Fruit fly (Drosophila melanogaster) whole organism, embryonic: ENCODE results near the gene HipHop.

Experiments
- ATbp ChIP-seq: fragments of 200-800 bp; sonication (Bioruptor generic); optimal IDR thresholded peaks from 2 replicates; lab custom pipeline; 2017; ENCODE audit warnings: missing biosample characterization, mild to moderate bottlenecking, missing genetic modification characterization, missing genetic modification reagents
- Atf6 ChIP-seq: fragments of 200-800 bp; sonication (Bioruptor generic); IDR thresholded peaks from 2 replicates; pipeline ENCODE4 v1.3.6; 2022; ENCODE audit warnings: missing biosample characterization, missing genetic modification characterization
- Bgb ChIP-seq: fragments of 200-800 bp; sonication (Bioruptor generic); IDR thresholded peaks from 2 replicates; pipeline ENCODE4 v1.3.6; 2022; ENCODE audit warnings: missing biosample characterization, missing genetic modification characterization; ENCODE audit not compliant: partially characterized antibody
- CG10366 ChIP-seq: fragments of 200-800 bp; sonication (Bioruptor generic); IDR thresholded peaks from 2 replicates; pipeline ENCODE4 v1.3.6; 2022; ENCODE audit warnings: missing biosample characterization, missing genetic modification characterization
- CG10654 ChIP-seq: fragments of 200-800 bp; sonication (Bioruptor generic); optimal IDR thresholded peaks from 2 replicates; lab custom pipeline; 2016; ENCODE audit warnings: missing biosample characterization, missing genetic modification characterization
- CG11695 ChIP-seq: fragments of 200-800 bp; sonication (Bioruptor generic); IDR thresholded peaks from 3 replicates; pipeline ENCODE4 v1.3.6; 2022; ENCODE audit warnings: missing biosample characterization, missing genetic modification characterization
- CG12942 ChIP-seq: fragments of 200-800 bp; sonication (Bioruptor generic); optimal IDR thresholded peaks from 3 replicates; lab custom pipeline; 2016; ENCODE audit warnings: missing biosample characterization, missing genetic modification characterization
- CG1603 ChIP-seq: fragments of 200-800 bp; sonication (Bioruptor generic); optimal IDR thresholded peaks from 2 replicates; lab custom pipeline; 2019; ENCODE audit warnings: missing biosample characterization, mild to moderate bottlenecking, missing genetic modification characterization, moderate library complexity
- CG18764 ChIP-seq: fragments of 200-800 bp; sonication (Bioruptor generic); optimal IDR thresholded peaks from 3 replicates; lab custom pipeline; 2016; ENCODE audit warnings: missing biosample characterization, missing genetic modification characterization
- CG2875 ChIP-seq: fragments of 200-800 bp; sonication (Bioruptor generic); optimal IDR thresholded peaks from 2 replicates; lab custom pipeline; 2017; ENCODE audit warnings: missing biosample characterization, mild to moderate bottlenecking, missing genetic modification characterization, missing genetic modification reagents
- CG33557 ChIP-seq: fragments of 200-800 bp; sonication (Bioruptor generic); optimal IDR thresholded peaks from 2 replicates; lab custom pipeline; 2019; ENCODE audit warnings: missing biosample characterization, mild to moderate bottlenecking, missing genetic modification characterization, moderate library complexity
- CG6254 ChIP-seq: fragments of 200-800 bp; sonication (Bioruptor generic); optimal IDR thresholded peaks from 3 replicates; lab custom pipeline; 2017; ENCODE audit warnings: mild to moderate bottlenecking, missing biosample characterization, missing genetic modification reagents, missing genetic modification characterization
- CG6654 ChIP-seq: fragments of 200-800 bp; sonication (Bioruptor generic); optimal IDR thresholded peaks from 2 replicates; lab custom pipeline; 2017; ENCODE audit warnings: missing biosample characterization, mild to moderate bottlenecking, missing genetic modification characterization
- CG8290 ChIP-seq, 3 experiments: fragments of 200-800 bp; sonication (Bioruptor generic); optimal IDR thresholded peaks; 2 replicates each; lab custom pipeline; 2016 to 2019; ENCODE audit warnings: missing biosample characterization in 3 of 3, missing genetic modification characterization in 3 of 3, mild to moderate bottlenecking in 2 of 3, moderate library complexity in 1 of 3
- D19A ChIP-seq: fragments of 200-800 bp; optimal IDR thresholded peaks from 3 replicates; lab custom pipeline; 2019; ENCODE audit warnings: missing biosample characterization, mild to moderate bottlenecking, missing genetic modification characterization, moderate library complexity
- H2.0 ChIP-seq: fragments of 200-800 bp; sonication (Bioruptor generic); IDR thresholded peaks from 2 replicates; pipeline ENCODE4 v1.3.6; 2022; ENCODE audit warnings: missing biosample characterization, missing genetic modification characterization
- HHEX ChIP-seq: fragments of 200-800 bp; sonication (Bioruptor generic); optimal IDR thresholded peaks from 3 replicates; lab custom pipeline; 2017; ENCODE audit warnings: missing biosample characterization, mild to moderate bottlenecking, missing genetic modification characterization, missing genetic modification reagents
- Hr3 ChIP-seq: fragments of 200-800 bp; sonication (Bioruptor generic); optimal IDR thresholded peaks from 3 replicates; lab custom pipeline; 2016; ENCODE audit warnings: missing biosample characterization, missing genetic modification characterization
- Kr ChIP-seq: fragments of 200-800 bp; sonication (Bioruptor generic); optimal IDR thresholded peaks from 2 replicates; lab custom pipeline; 2017; ENCODE audit warnings: missing biosample characterization, mild to moderate bottlenecking, missing genetic modification characterization
- Med ChIP-seq: fragments of 200-800 bp; sonication (Bioruptor generic); peaks from one replicate; lab custom pipeline; 2016; ENCODE audit warnings: missing biosample characterization, missing genetic modification characterization, mild to moderate bottlenecking, inconsistent platforms, moderate library complexity
- Pdp1 ChIP-seq, 2 experiments: fragments of 200-800 bp; sonication (Bioruptor generic); optimal IDR thresholded peaks; 3 replicates each; lab custom pipeline; 2016; ENCODE audit warnings: missing biosample characterization in 2 of 2, missing genetic modification characterization in 2 of 2, mild to moderate bottlenecking in 1 of 2, moderate library complexity in 1 of 2
- Side ChIP-seq: fragments of 200-800 bp; sonication (Bioruptor generic); optimal IDR thresholded peaks from 2 replicates; lab custom pipeline; 2016; ENCODE audit warnings: missing biosample characterization, missing genetic modification characterization
- Six4 ChIP-seq: fragments of 200-800 bp; sonication (Bioruptor generic); optimal IDR thresholded peaks from 2 replicates; lab custom pipeline; 2016; ENCODE audit warnings: missing biosample characterization, missing genetic modification characterization
- aop ChIP-seq: fragments of 200-800 bp; sonication (Bioruptor generic); IDR thresholded peaks from 2 replicates; pipeline ENCODE4 v1.3.6; 2022; ENCODE audit warnings: missing biosample characterization, missing genetic modification characterization
- cato ChIP-seq: fragments of 200-800 bp; sonication (Bioruptor generic); optimal IDR thresholded peaks from 2 replicates; lab custom pipeline; 2016; ENCODE audit warnings: missing biosample characterization, missing genetic modification characterization, borderline replicate concordance
- chinmo ChIP-seq: fragments of 200-800 bp; sonication (Bioruptor generic); IDR thresholded peaks from 4 replicates; pipeline ENCODE4 v1.3.6; 2022; ENCODE audit warnings: missing biosample characterization, missing genetic modification characterization; ENCODE audit not compliant: partially characterized antibody
- chn ChIP-seq: fragments of 200-800 bp; sonication (Bioruptor generic); optimal IDR thresholded peaks from 2 replicates; lab custom pipeline; 2016; ENCODE audit warnings: missing biosample characterization, missing genetic modification characterization
- crp ChIP-seq, 2 experiments: fragments of 200-800 bp; sonication (Bioruptor generic); optimal IDR thresholded peaks; 2 replicates in 1 of 2; 3 replicates in 1 of 2; lab custom pipeline; 2017; ENCODE audit warnings: missing biosample characterization in 2 of 2, missing genetic modification characterization in 2 of 2, mild to moderate bottlenecking in 1 of 2, moderate library complexity in 1 of 2
- eve ChIP-seq, 2 experiments: fragments of >200 bp; optimal IDR thresholded peaks; 2 replicates each; lab custom pipeline; 2017; ENCODE audit warnings: missing biosample characterization in 2 of 2, missing genetic modification characterization in 2 of 2
- hkb ChIP-seq, 2 experiments: fragments of 200-800 bp in 1 of 2; fragments of >200 bp in 1 of 2; sonication (Bioruptor generic) in 1 of 2; IDR thresholded peaks in 1 of 2; optimal IDR thresholded peaks in 1 of 2; 2 replicates each; pipeline versions ENCODE4 v1.3.6 to Lab custom; 2017 to 2022; ENCODE audit warnings: missing biosample characterization in 1 of 2, missing genetic modification characterization in 1 of 2
- jigr1 ChIP-seq: fragments of 200-800 bp; sonication (Bioruptor generic); IDR thresholded peaks from 3 replicates; pipeline ENCODE4 v1.3.6; 2022; ENCODE audit warnings: missing biosample characterization, missing genetic modification characterization
- kay ChIP-seq: fragments of 200-800 bp; sonication (Bioruptor generic); optimal IDR thresholded peaks from 2 replicates; lab custom pipeline; 2016; ENCODE audit warnings: missing biosample characterization, missing genetic modification characterization
- ken ChIP-seq: fragments of 200-800 bp; sonication (Bioruptor generic); IDR thresholded peaks from 3 replicates; pipeline ENCODE4 v1.3.6; 2022; ENCODE audit warnings: missing biosample characterization, missing genetic modification characterization
- kni ChIP-seq: fragments of 200-800 bp; sonication (Bioruptor generic); optimal IDR thresholded peaks from 3 replicates; lab custom pipeline; 2017; ENCODE audit warnings: mild to moderate bottlenecking, missing biosample characterization, missing genetic modification reagents, missing genetic modification characterization
- lilli ChIP-seq: fragments of 200-800 bp; sonication (Bioruptor generic); optimal IDR thresholded peaks from 3 replicates; lab custom pipeline; 2016; ENCODE audit warnings: missing biosample characterization, missing genetic modification characterization
- lmd ChIP-seq: fragments of 200-800 bp; sonication (Bioruptor generic); IDR thresholded peaks from 2 replicates; pipeline ENCODE4 v1.3.6; 2022; ENCODE audit warnings: missing biosample characterization, missing genetic modification characterization
- maf-S ChIP-seq: fragments of 200-800 bp; sonication (Bioruptor generic); optimal IDR thresholded peaks from 2 replicates; lab custom pipeline; 2016; ENCODE audit warnings: missing biosample characterization, missing genetic modification characterization
- p53 ChIP-seq: fragments of 200-800 bp; sonication (Bioruptor generic); optimal IDR thresholded peaks from 2 replicates; lab custom pipeline; 2016; ENCODE audit warnings: missing biosample characterization, missing genetic modification characterization
- pfk ChIP-seq: fragments of 200-800 bp; sonication (Bioruptor generic); optimal IDR thresholded peaks from 2 replicates; lab custom pipeline; 2018; ENCODE audit warnings: missing biosample characterization, mild to moderate bottlenecking, missing genetic modification characterization, moderate library complexity
- ro ChIP-seq: fragments of 200-800 bp; sonication (Bioruptor generic); IDR thresholded peaks from 2 replicates; pipeline ENCODE4 v1.3.6; 2022; ENCODE audit warnings: missing biosample characterization, missing genetic modification characterization
- sc ChIP-seq, 3 experiments: fragments of >200 bp in 2 of 3; fragments of 200-800 bp in 1 of 3; sonication (Bioruptor generic) in 1 of 3; optimal IDR thresholded peaks; 2 replicates in 2 of 3; 3 replicates in 1 of 3; lab custom pipeline; 2017; ENCODE audit warnings: mild to moderate bottlenecking in 1 of 3, missing biosample characterization in 1 of 3, missing genetic modification characterization in 1 of 3, missing genetic modification reagents in 1 of 3
- sens ChIP-seq: fragments of 200-800 bp; sonication (Bioruptor generic); peaks from one replicate; lab custom pipeline; 2016; ENCODE audit warnings: missing biosample characterization, missing genetic modification characterization
- twi ChIP-seq: fragments of 200-800 bp; optimal IDR thresholded peaks from 2 replicates; lab custom pipeline; 2019; ENCODE audit warnings: missing biosample characterization, mild to moderate bottlenecking, missing genetic modification characterization, moderate library complexity
- vvl ChIP-seq: fragments of 200-800 bp; sonication (Bioruptor generic); IDR thresholded peaks from 2 replicates; pipeline ENCODE4 v1.3.6; 2022; ENCODE audit warnings: missing biosample characterization, missing genetic modification characterization
- zf30C ChIP-seq: fragments of 200-800 bp; sonication (Bioruptor generic); optimal IDR thresholded peaks from 3 replicates; lab custom pipeline; 2018; ENCODE audit warnings: missing biosample characterization, mild to moderate bottlenecking, missing genetic modification characterization

HipHop gene

dm6 chr3L:18828318-18828717 is 7.3 kb downstream of the HipHop start (continued):
- TF ChIP-seq Bgb (GFP tag; lab: Robert Waterston, UW) (peak; percentile 83), Kr (GFP tag; lab: Kevin White, UChicago) (no peak), sc (optimal IDR thresholded peaks at IDR 0.05; lab: Kevin White, UChicago) (no peak), sc (GFP tag; optimal IDR thresholded peaks at IDR 0.05; lab: Kevin White, UChicago) (no peak), aop (GFP tag; lab: Robert Waterston, UW) (no peak), CG1603 (peak; percentile 45), Side (no peak), H2.0 (GFP tag; lab: Robert Waterston, UW) (no peak), CG6654 (peak; percentile 100), Hr3 (no peak), ken (GFP tag; lab: Robert Waterston, UW) (no peak), CG18764 (GFP tag; lab: Kevin White, UChicago) (no peak), D19A (tag; lab: Kevin White, UChicago) (no peak), CG10654 (no peak), CG11695 (GFP tag; lab: Robert Waterston, UW) (no peak), lilli (GFP tag; lab: Kevin White, UChicago) (peak; percentile 8), HHEX (GFP tag; lab: Kevin White, UChicago) (no peak), CG33557 (GFP tag; lab: Kevin White, UChicago) (no peak), p53 (GFP tag; lab: Kevin White, UChicago) (no peak), pfk (GFP tag; lab: Kevin White, UChicago) (no peak)

- peak; percentile 25 for TF ChIP-seq sens (GFP tag; lab: Kevin White, UChicago)
- TF ChIP-seq eve (GFP tag; optimal IDR thresholded peaks at IDR 0.05; lab: Kevin White, UChicago) = peak in 1 of 2 experiments; percentile 52
- TF ChIP-seq cato (GFP tag; lab: Kevin White, UChicago) = no peak
- peak; percentile 50; the same call in 1 of the 2 replicates for TF ChIP-seq vvl (GFP tag; lab: Robert Waterston, UW)
- TF ChIP-seq Six4 = no peak
- no peak for TF ChIP-seq CG8290 (GFP tag; optimal IDR thresholded peaks at IDR 0.05; lab: Kevin White, UChicago)
- no peak for TF ChIP-seq CG8290 (tag; optimal IDR thresholded peaks at IDR 0.05; lab: Kevin White, UChicago)
- TF ChIP-seq kay (GFP tag; lab: Kevin White, UChicago) = no peak
- no peak for TF ChIP-seq CG6254 (GFP tag; lab: Kevin White, UChicago)
- no peak for TF ChIP-seq crp (GFP tag; optimal IDR thresholded peaks at IDR 0.05; lab: Kevin White, UChicago)
- no peak for TF ChIP-seq maf-S
- TF ChIP-seq twi (tag; lab: Kevin White, UChicago) = no peak
- TF ChIP-seq zf30C (GFP tag; lab: Kevin White, UChicago) = no peak
- no peak for TF ChIP-seq hkb (optimal IDR thresholded peaks at IDR 0.05; lab: Kevin White, UChicago)
- TF ChIP-seq hkb (GFP tag; IDR thresholded peaks at IDR 0.05; lab: Robert Waterston, UW) = no peak
- peak in 1 of 2 experiments; percentile 57 for TF ChIP-seq Pdp1 (GFP tag; optimal IDR thresholded peaks at IDR 0.05; lab: Kevin White, UChicago)
- TF ChIP-seq ro (GFP tag; lab: Robert Waterston, UW) = no peak
- TF ChIP-seq CG12942 (GFP tag; lab: Kevin White, UChicago) = no peak
- TF ChIP-seq pfk (GFP tag; lab: Kevin White, UChicago) = peak; percentile 21
- TF ChIP-seq kni (GFP tag; lab: Kevin White, UChicago) = no peak
- TF ChIP-seq lmd (GFP tag; lab: Robert Waterston, UW) = no peak
- no peak for TF ChIP-seq Atf6 (GFP tag; lab: Robert Waterston, UW)
- no peak for TF ChIP-seq ATbp (GFP tag; lab: Kevin White, UChicago)
- 0 out of 4 replicates have a peak, but pooled peaks have one; percentile 44 for TF ChIP-seq chinmo (GFP tag; lab: Robert Waterston, UW)
- TF ChIP-seq jigr1 (GFP tag; lab: Robert Waterston, UW) = no peak
- no peak for TF ChIP-seq chn (GFP tag; lab: Kevin White, UChicago)
- TF ChIP-seq CG2875 (GFP tag; lab: Kevin White, UChicago) = no peak
- TF ChIP-seq CG10366 = no peak
- peak; percentile 56 for TF ChIP-seq Med (GFP tag; lab: Kevin White, UChicago)
Observed at dm6 chr3L:18832195-18832594, 11.2 kb downstream of the HipHop start.
